Fruit fly (Drosophila melanogaster): ENCODE results near the gene Ilp8.
A peak's percentile ranks its signal among the peaks of the same experiment; 100 is the strongest.

Ilp8 gene

DNA sequence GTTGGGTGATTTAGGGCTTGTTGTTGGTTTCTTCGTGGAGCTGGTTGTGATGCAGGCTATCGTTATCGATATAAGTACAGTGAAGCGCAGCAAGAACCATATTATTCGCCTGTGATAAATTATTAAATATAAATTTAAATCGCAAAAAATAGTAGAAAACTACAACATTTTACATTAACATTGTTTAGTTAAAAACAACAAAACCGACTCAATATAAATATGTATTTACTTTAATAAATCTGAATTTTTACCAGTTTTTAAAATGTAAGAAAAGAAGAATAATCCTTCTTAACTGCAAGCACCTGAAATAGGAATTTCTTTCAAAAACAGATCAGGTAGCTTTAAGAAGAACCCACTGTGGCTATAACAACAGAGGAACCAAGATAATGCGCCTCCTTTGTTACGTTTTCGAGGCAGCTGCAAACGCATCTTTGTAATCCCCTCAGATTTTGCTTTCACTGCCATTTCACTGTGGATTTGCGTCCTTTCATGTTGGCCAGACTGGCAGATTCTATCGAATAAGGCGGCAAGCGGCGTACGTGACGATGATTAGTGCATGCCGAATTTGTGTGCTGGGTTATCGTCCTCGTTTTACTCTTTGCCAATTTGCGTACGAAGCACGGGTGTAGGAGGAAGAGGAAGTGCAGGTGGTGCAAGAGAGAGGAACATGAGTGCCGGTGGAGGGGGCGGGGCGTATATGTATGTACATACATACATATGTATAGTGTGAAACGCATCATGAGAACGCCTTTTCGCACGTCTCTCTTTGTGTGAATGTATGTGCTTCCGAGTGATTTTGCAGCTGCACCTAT lies 21.2 kb downstream of the Ilp8 start:
- TF ChIP-seq Ets65A (GFP tag) (peak; percentile 57), CG3838 (GFP tag; optimal IDR thresholded peaks at IDR 0.05) (no peak), ftz-f1 (GFP tag; optimal IDR thresholded peaks at IDR 0.05) (no peak), Nf-YA (GFP tag; IDR thresholded peaks at IDR 0.05) (no peak), Drgx (GFP tag; IDR thresholded peaks at IDR 0.05) (peak; percentile 36; the same call in 1 of the 2 replicates), Hr51 (GFP tag; optimal IDR thresholded peaks at IDR 0.05) (no peak), oc (tag; optimal IDR thresholded peaks at IDR 0.05) (no peak), CkIIα-i1 (GFP tag; IDR thresholded peaks at IDR 0.05) (no peak), slbo (GFP tag; IDR thresholded peaks at IDR 0.05) (0 out of 2 replicates have a peak, but pooled peaks have one; percentile 32), Usf (GFP tag; optimal IDR thresholded peaks at IDR 0.05) (no peak), kah (GFP tag; optimal IDR thresholded peaks at IDR 0.05) (no peak), gcm (GFP tag; optimal IDR thresholded peaks at IDR 0.05) (no peak), wdn (GFP tag; IDR thresholded peaks at IDR 0.05) (no peak), ato (GFP tag; IDR thresholded peaks at IDR 0.05; ENCODE audit: partially characterized antibody) (0 out of 2 replicates have a peak, but pooled peaks have one; percentile 25), CG6765 (GFP tag; optimal IDR thresholded peaks at IDR 0.05) (no peak), tna (GFP tag; IDR thresholded peaks at IDR 0.05; ENCODE audit: partially characterized antibody) (no peak), Meics (GFP tag; optimal IDR thresholded peaks at IDR 0.05) (no peak), D19A (tag; optimal IDR thresholded peaks at IDR 0.05) (no peak), CG2875 (GFP tag; optimal IDR thresholded peaks at IDR 0.05) (no peak), CG13624 (GFP tag; optimal IDR thresholded peaks at IDR 0.05) (no peak), Hsf (GFP tag; optimal IDR thresholded peaks at IDR 0.05) (no peak), schlank (tag; optimal IDR thresholded peaks at IDR 0.05) (no peak), otp (GFP tag; IDR thresholded peaks at IDR 0.05) (no peak), Ssrp (tag; optimal IDR thresholded peaks at IDR 0.05) (no peak), ham (GFP tag; IDR thresholded peaks at IDR 0.05) (no peak), HmgD (GFP tag; optimal IDR thresholded peaks at IDR 0.05) (no peak), Hr78 (GFP tag; optimal IDR thresholded peaks at IDR 0.05) (no peak), wek (GFP tag; optimal IDR thresholded peaks at IDR 0.05) (no peak), CG9797 (GFP tag; optimal IDR thresholded peaks at IDR 0.05) (no peak), BtbVII (GFP tag; optimal IDR thresholded peaks at IDR 0.05) (no peak), Mad (GFP tag; optimal IDR thresholded peaks at IDR 0.05) (no peak), odd (GFP tag; optimal IDR thresholded peaks at IDR 0.05) (no peak), CG33557 (GFP tag; optimal IDR thresholded peaks at IDR 0.05) (no peak), zf30C (GFP tag; optimal IDR thresholded peaks at IDR 0.05) (no peak), CG7839 (tag; optimal IDR thresholded peaks at IDR 0.05) (peak; percentile 38), CG18011 (GFP tag; optimal IDR thresholded peaks at IDR 0.05) (no peak), gce (GFP tag; IDR thresholded peaks at IDR 0.05) (no peak), ranshi (GFP tag; IDR thresholded peaks at IDR 0.05) (0 out of 2 replicates have a peak, but pooled peaks have one; percentile 24), Spps (tag; optimal IDR thresholded peaks at IDR 0.05) (no peak), Atf6 (GFP tag; IDR thresholded peaks at IDR 0.05) (no peak), rib (GFP tag; IDR thresholded peaks at IDR 0.05) (no peak), her (GFP tag; optimal IDR thresholded peaks at IDR 0.05) (no peak), CG43689 (GFP tag; IDR thresholded peaks at IDR 0.05) (no peak), gsb (GFP tag; IDR thresholded peaks at IDR 0.05) (0 out of 2 replicates have a peak, but pooled peaks have one; percentile 0), CG17359 (tag; optimal IDR thresholded peaks at IDR 0.05) (no peak), Poxn (GFP tag; IDR thresholded peaks at IDR 0.05) (no peak), CG8388 (GFP tag; optimal IDR thresholded peaks at IDR 0.05) (peak; percentile 39), jigr1 (GFP tag; IDR thresholded peaks at IDR 0.05) (no peak), CG6813 (GFP tag; optimal IDR thresholded peaks at IDR 0.05) (no peak)
